Fruit fly (Drosophila melanogaster) whole organism, prepupa: Measurements from ENCODE around the gene CG12099.
A peak's percentile ranks its signal among the peaks of the same experiment; 100 is the strongest.

Experiments
- CG10631 ChIP-seq: fragments of 200-800 bp; sonication (Bioruptor generic); optimal IDR thresholded peaks from 2 replicates; lab custom pipeline; 2016; ENCODE audit warnings: missing biosample characterization, missing genetic modification characterization
- CG11294 ChIP-seq: fragments of 200-800 bp; sonication (Bioruptor generic); IDR thresholded peaks from 2 replicates; pipeline ENCODE4 v1.3.6; 2022; ENCODE audit warnings: missing biosample characterization, missing genetic modification characterization
- CG11762 ChIP-seq: fragments of 200-800 bp; sonication (Bioruptor generic); optimal IDR thresholded peaks from 3 replicates; lab custom pipeline; 2016; ENCODE audit warnings: missing biosample characterization, missing genetic modification characterization; ENCODE audit not compliant: insufficient read depth
- CG11902 ChIP-seq: fragments of 200-800 bp; sonication (Bioruptor generic); optimal IDR thresholded peaks from 3 replicates; lab custom pipeline; 2016; ENCODE audit warnings: missing biosample characterization, missing genetic modification characterization
- CG15336 ChIP-seq: fragments of 200-800 bp; sonication (Bioruptor generic); IDR thresholded peaks from 2 replicates; pipeline ENCODE4 v1.3.6; 2022; ENCODE audit warnings: missing biosample characterization, missing genetic modification characterization
- CG3032 ChIP-seq: fragments of 200-800 bp; optimal IDR thresholded peaks from 2 replicates; lab custom pipeline; 2019; ENCODE audit warnings: missing biosample characterization, mild to moderate bottlenecking, missing genetic modification characterization, moderate library complexity
- CG31627 ChIP-seq: fragments of 200-800 bp; sonication (Bioruptor generic); optimal IDR thresholded peaks from 3 replicates; lab custom pipeline; 2016; ENCODE audit warnings: missing biosample characterization, missing genetic modification characterization
- CG34406 ChIP-seq: fragments of 200-800 bp; sonication (Bioruptor generic); optimal IDR thresholded peaks from 3 replicates; lab custom pipeline; 2016; ENCODE audit warnings: missing biosample characterization, missing genetic modification characterization
- CG4318 ChIP-seq: fragments of 200-800 bp; sonication (Bioruptor generic); optimal IDR thresholded peaks from 3 replicates; lab custom pipeline; 2017; ENCODE audit warnings: missing biosample characterization, mild to moderate bottlenecking, missing genetic modification characterization
- CG6163 ChIP-seq: fragments of 200-800 bp; sonication (Bioruptor generic); IDR thresholded peaks from 3 replicates; pipeline ENCODE4 v1.3.6; 2022; ENCODE audit warnings: missing biosample characterization, missing genetic modification characterization
- CG6854 ChIP-seq: fragments of 200-800 bp; sonication (Bioruptor generic); optimal IDR thresholded peaks from 2 replicates; lab custom pipeline; 2017; ENCODE audit warnings: missing biosample characterization, mild to moderate bottlenecking, missing genetic modification characterization
- CG8119 ChIP-seq: fragments of 200-800 bp; sonication (Bioruptor generic); IDR thresholded peaks from 3 replicates; pipeline ENCODE4 v1.3.6; 2022; ENCODE audit warnings: missing biosample characterization, missing genetic modification characterization
- CG8319 ChIP-seq: fragments of 200-800 bp; sonication (Bioruptor generic); optimal IDR thresholded peaks from 3 replicates; lab custom pipeline; 2016; ENCODE audit warnings: missing biosample characterization, missing genetic modification characterization
- Eip75B ChIP-seq: fragments of 200-800 bp; sonication (Bioruptor generic); optimal IDR thresholded peaks from 3 replicates; lab custom pipeline; 2016; ENCODE audit warnings: missing biosample characterization, missing genetic modification characterization
- Eip78C ChIP-seq: fragments of 200-800 bp; sonication (Bioruptor generic); peaks from one replicate; lab custom pipeline; 2016; ENCODE audit warnings: missing biosample characterization, missing genetic modification characterization
- Gug ChIP-seq: fragments of 200-800 bp; sonication (Bioruptor generic); IDR thresholded peaks from 2 replicates; pipeline ENCODE4 v1.3.6; 2022; ENCODE audit warnings: missing biosample characterization, missing genetic modification characterization
- Hr38 ChIP-seq: sonication (Bioruptor generic); optimal IDR thresholded peaks from 2 replicates; lab custom pipeline; 2016; ENCODE audit warnings: missing biosample characterization, missing genetic modification characterization
- Hr4 ChIP-seq: fragments of 200-800 bp; sonication (Bioruptor generic); optimal IDR thresholded peaks from 3 replicates; lab custom pipeline; 2016; ENCODE audit warnings: missing biosample characterization, missing genetic modification characterization
- Met ChIP-seq: fragments of 200-800 bp; sonication (Bioruptor generic); optimal IDR thresholded peaks from 3 replicates; lab custom pipeline; 2016; ENCODE audit warnings: missing biosample characterization, missing genetic modification characterization
- OdsH ChIP-seq: fragments of 200-800 bp; sonication (Bioruptor generic); optimal IDR thresholded peaks from 3 replicates; lab custom pipeline; 2016; ENCODE audit warnings: missing biosample characterization, missing genetic modification characterization
- Sox15 ChIP-seq: fragments of 200-800 bp; sonication (Bioruptor generic); optimal IDR thresholded peaks from 3 replicates; lab custom pipeline; 2016; ENCODE audit warnings: missing biosample characterization, missing genetic modification characterization
- achi ChIP-seq: fragments of 200-800 bp; sonication (Bioruptor generic); optimal IDR thresholded peaks from 3 replicates; lab custom pipeline; 2016; ENCODE audit warnings: missing biosample characterization, missing genetic modification characterization
- cyc ChIP-seq: fragments of 200-800 bp; sonication (Bioruptor generic); optimal IDR thresholded peaks from 3 replicates; lab custom pipeline; 2016; ENCODE audit warnings: missing biosample characterization, missing genetic modification characterization
- dac ChIP-seq: fragments of 200-800 bp; sonication (Bioruptor generic); optimal IDR thresholded peaks from 2 replicates; lab custom pipeline; 2017; ENCODE audit warnings: missing biosample characterization, mild to moderate bottlenecking, missing genetic modification characterization
- dsx ChIP-seq: fragments of 200-800 bp; optimal IDR thresholded peaks from 3 replicates; lab custom pipeline; 2019; ENCODE audit warnings: missing biosample characterization, mild to moderate bottlenecking, missing genetic modification characterization, moderate library complexity; ENCODE audit not compliant: poor library complexity, severe bottlenecking
- eg ChIP-seq: fragments of 200-800 bp; sonication (Bioruptor generic); IDR thresholded peaks from 3 replicates; pipeline ENCODE4 v1.3.6; 2022; ENCODE audit warnings: missing biosample characterization, missing genetic modification characterization
- esn ChIP-seq: fragments of 200-800 bp; sonication (Bioruptor generic); optimal IDR thresholded peaks from 2 replicates; lab custom pipeline; 2016; ENCODE audit warnings: missing biosample characterization, mild to moderate bottlenecking, missing genetic modification characterization, moderate library complexity
- fd85E ChIP-seq: fragments of 200-800 bp; sonication (Bioruptor generic); optimal IDR thresholded peaks from 3 replicates; lab custom pipeline; 2016; ENCODE audit warnings: missing biosample characterization, missing genetic modification characterization
- fkh ChIP-seq: fragments of 200-800 bp; sonication (Bioruptor generic); optimal IDR thresholded peaks from 3 replicates; lab custom pipeline; 2017; ENCODE audit warnings: missing biosample characterization, mild to moderate bottlenecking, missing genetic modification characterization, moderate library complexity
- net ChIP-seq: fragments of 200-800 bp; sonication (Bioruptor generic); optimal IDR thresholded peaks from 3 replicates; lab custom pipeline; 2016; ENCODE audit warnings: missing biosample characterization, missing genetic modification characterization
- pdm3 ChIP-seq: fragments of 200-800 bp; sonication (Bioruptor generic); optimal IDR thresholded peaks from 3 replicates; lab custom pipeline; 2016; ENCODE audit warnings: missing biosample characterization, missing genetic modification characterization
- ss ChIP-seq, 2 experiments: fragments of 200-800 bp; sonication (Bioruptor generic); optimal IDR thresholded peaks; 2 replicates in 1 of 2; 3 replicates in 1 of 2; lab custom pipeline; 2017 to 2018; ENCODE audit warnings: mild to moderate bottlenecking in 2 of 2, missing biosample characterization in 2 of 2, missing genetic modification characterization in 2 of 2, moderate library complexity in 1 of 2
- svp ChIP-seq: fragments of 200-800 bp; sonication (Bioruptor generic); peaks from one replicate; lab custom pipeline; 2016; ENCODE audit warnings: missing biosample characterization, missing genetic modification characterization
- topi ChIP-seq: fragments of 200-800 bp; sonication (Bioruptor generic); optimal IDR thresholded peaks from 3 replicates; lab custom pipeline; 2016; ENCODE audit warnings: missing biosample characterization, missing genetic modification characterization
- vri ChIP-seq: fragments of 200-800 bp; sonication (Bioruptor generic); optimal IDR thresholded peaks from 3 replicates; lab custom pipeline; 2016; ENCODE audit warnings: missing biosample characterization, mild to moderate bottlenecking, missing genetic modification characterization

CG12099 gene

dm6 chr3L:1565092-1565491 is 6.8 kb upstream of the CG12099 start, which contains the start of gene CG12003:
Gene CG12003 (plus strand): TSS chr3L:1565392.
- TF ChIP-seq vri, result no peak
- no peak for TF ChIP-seq eg (GFP tag; lab: Robert Waterston, UW)
- TF ChIP-seq Gug (GFP tag; lab: Robert Waterston, UW), result no peak
- no peak for TF ChIP-seq esn (GFP tag; lab: Kevin White, UChicago)
- no peak for TF ChIP-seq CG6854 (GFP tag; lab: Kevin White, UChicago)
- TF ChIP-seq CG8319 (GFP tag; lab: Kevin White, UChicago), result no peak
- TF ChIP-seq fkh (GFP tag; lab: Kevin White, UChicago), result no peak
- TF ChIP-seq CG8119 (GFP tag; lab: Robert Waterston, UW), result no peak
- TF ChIP-seq svp (GFP tag; lab: Kevin White, UChicago), result no peak
- TF ChIP-seq Sox15, result no peak
- no peak for TF ChIP-seq Eip78C (GFP tag; lab: Kevin White, UChicago)
- no peak for TF ChIP-seq dsx (GFP tag; lab: Kevin White, UChicago)
- no peak for TF ChIP-seq CG11902 (GFP tag; lab: Kevin White, UChicago)
- TF ChIP-seq Eip75B (GFP tag; lab: Kevin White, UChicago), result no peak
- no peak for TF ChIP-seq topi
- no peak for TF ChIP-seq CG11294
- no peak for TF ChIP-seq Hr4 (GFP tag; lab: Kevin White, UChicago)
- no peak for TF ChIP-seq dac (GFP tag; lab: Kevin White, UChicago)
- no peak for TF ChIP-seq fd85E (GFP tag; lab: Kevin White, UChicago)
- no peak for TF ChIP-seq cyc (GFP tag; lab: Kevin White, UChicago)

DNA sequence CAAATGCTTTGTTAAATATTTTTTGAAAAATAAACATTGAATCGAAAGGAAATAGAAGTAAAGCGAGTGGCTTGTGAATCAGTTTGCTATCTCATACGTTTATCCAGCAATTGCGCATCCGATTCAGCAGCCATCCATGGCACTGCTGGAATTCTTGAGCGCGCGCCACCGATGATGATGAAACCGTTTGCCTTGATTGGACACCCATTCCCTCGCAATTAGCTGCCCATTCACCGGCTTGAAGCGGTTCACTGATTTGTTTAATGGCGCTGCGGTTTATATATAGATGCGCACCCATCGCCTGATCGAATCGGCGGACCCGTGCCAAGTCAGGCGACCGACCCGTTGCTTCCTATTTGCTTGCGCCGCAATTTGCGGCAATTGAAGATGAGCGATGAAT is 5.1 kb downstream of the CG12099 start, which contains the start of gene Pcyt2:
Gene Pcyt2, plus strand, starts transcription at position 301 of the 400 bp plus-strand sequence.
- TF ChIP-seq pdm3 (GFP tag; lab: Kevin White, UChicago), result no peak

dm6 chr3L:1550914-1551313 is 7.4 kb downstream of the CG12099 start:
- no peak for TF ChIP-seq Hr38 (GFP tag; lab: Kevin White, UChicago)
- no peak for TF ChIP-seq net (GFP tag; lab: Kevin White, UChicago)
- no peak for TF ChIP-seq fkh (GFP tag; lab: Kevin White, UChicago)
- TF ChIP-seq OdsH (GFP tag; lab: Kevin White, UChicago), result no peak
- TF ChIP-seq svp (GFP tag; lab: Kevin White, UChicago), result peak; percentile 65
- no peak for TF ChIP-seq Met
- TF ChIP-seq ss (GFP tag; optimal IDR thresholded peaks at IDR 0.05; lab: Kevin White, UChicago), result no peak

DNA sequence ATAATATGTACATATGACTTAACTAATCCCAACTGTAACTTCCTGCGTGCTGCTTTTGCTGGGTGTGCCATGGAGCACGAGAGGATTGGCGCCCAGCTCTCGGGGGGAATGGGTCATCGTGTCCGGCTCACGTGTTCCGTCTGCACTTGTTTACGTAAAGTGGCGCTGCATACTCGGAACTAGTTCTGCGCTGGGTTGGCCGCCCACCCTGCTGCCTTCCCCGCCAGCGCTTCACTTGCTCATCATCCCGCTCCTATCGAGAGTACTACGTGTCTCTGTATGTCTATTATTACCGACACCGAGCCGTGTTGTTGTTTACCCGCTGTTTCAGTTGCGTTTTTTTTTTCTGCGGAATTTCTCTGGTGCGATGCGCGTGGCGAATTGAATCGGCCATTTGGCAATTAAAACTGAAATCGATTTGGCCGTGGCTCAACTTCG is 8.6 kb downstream of the CG12099 start:
- TF ChIP-seq CG3032 (tag; lab: Kevin White, UChicago) (no peak), CG8319 (GFP tag; lab: Kevin White, UChicago) (no peak), CG4318 (no peak), Eip75B (GFP tag; lab: Kevin White, UChicago) (no peak), vri (no peak), svp (GFP tag; lab: Kevin White, UChicago) (peak; percentile 26), CG6163 (GFP tag; lab: Robert Waterston, UW) (peak; percentile 33; the same call in 1 of the 3 replicates), CG34406 (no peak), Hr38 (GFP tag; lab: Kevin White, UChicago) (no peak), Eip78C (GFP tag; lab: Kevin White, UChicago) (no peak), CG15336 (GFP tag; lab: Robert Waterston, UW) (no peak)

dm6 chr3L:1549148-1549547 is 9.1 kb downstream of the CG12099 start:
- no peak for TF ChIP-seq pdm3 (GFP tag; lab: Kevin White, UChicago)
- no peak for TF ChIP-seq dac (GFP tag; lab: Kevin White, UChicago)
- TF ChIP-seq fkh (GFP tag; lab: Kevin White, UChicago), result peak; percentile 46
- TF ChIP-seq net (GFP tag; lab: Kevin White, UChicago), result no peak
- TF ChIP-seq Eip78C (GFP tag; lab: Kevin White, UChicago), result peak; percentile 43
- no peak for TF ChIP-seq eg (GFP tag; lab: Robert Waterston, UW)
- TF ChIP-seq CG10631 (GFP tag; lab: Kevin White, UChicago), result no peak
- no peak for TF ChIP-seq CG8119 (GFP tag; lab: Robert Waterston, UW)
- TF ChIP-seq Gug (GFP tag; lab: Robert Waterston, UW), result no peak
- TF ChIP-seq Eip75B (GFP tag; lab: Kevin White, UChicago), result no peak
- TF ChIP-seq CG3032 (tag; lab: Kevin White, UChicago), result no peak
- no peak for TF ChIP-seq CG11762 (GFP tag; lab: Kevin White, UChicago)
- TF ChIP-seq Hr4 (GFP tag; lab: Kevin White, UChicago), result peak; percentile 29
- no peak for TF ChIP-seq dsx (GFP tag; lab: Kevin White, UChicago)
- no peak for TF ChIP-seq achi (GFP tag; lab: Kevin White, UChicago)
- TF ChIP-seq CG31627 (GFP tag; lab: Kevin White, UChicago), result no peak
- TF ChIP-seq cyc (GFP tag; lab: Kevin White, UChicago), result no peak
- no peak for TF ChIP-seq Met
- TF ChIP-seq, all 60 proteins: peak for 3
